Fruit fly (Drosophila melanogaster) whole organism, prepupa: ENCODE data around the gene CYLD.

Source experiments
- Blimp-1 ChIP-seq: fragments of 200-800 bp; sonication (Bioruptor generic); optimal IDR thresholded peaks from 3 replicates; lab custom pipeline; 2017; ENCODE audit warnings: missing biosample characterization, missing genetic modification characterization, mild to moderate bottlenecking, moderate library complexity, missing genetic modification reagents
- CG10631 ChIP-seq: fragments of 200-800 bp; sonication (Bioruptor generic); optimal IDR thresholded peaks from 2 replicates; lab custom pipeline; 2016; ENCODE audit warnings: missing biosample characterization, missing genetic modification characterization
- CG10669 ChIP-seq: fragments of 200-800 bp; sonication (Bioruptor generic); optimal IDR thresholded peaks from 3 replicates; lab custom pipeline; 2018; ENCODE audit warnings: missing biosample characterization, mild to moderate bottlenecking, missing genetic modification characterization, moderate library complexity
- CG11294 ChIP-seq: fragments of 200-800 bp; sonication (Bioruptor generic); IDR thresholded peaks from 2 replicates; pipeline ENCODE4 v1.3.6; 2022; ENCODE audit warnings: missing biosample characterization, missing genetic modification characterization
- CG11902 ChIP-seq: fragments of 200-800 bp; sonication (Bioruptor generic); optimal IDR thresholded peaks from 3 replicates; lab custom pipeline; 2016; ENCODE audit warnings: missing biosample characterization, missing genetic modification characterization
- CG15336 ChIP-seq: fragments of 200-800 bp; sonication (Bioruptor generic); IDR thresholded peaks from 2 replicates; pipeline ENCODE4 v1.3.6; 2022; ENCODE audit warnings: missing biosample characterization, missing genetic modification characterization
- CG1621 ChIP-seq: fragments of 200-800 bp; sonication (Bioruptor generic); optimal IDR thresholded peaks from 3 replicates; lab custom pipeline; 2018; ENCODE audit warnings: missing biosample characterization, mild to moderate bottlenecking, missing genetic modification characterization
- CG16779 ChIP-seq: fragments of 200-800 bp; sonication (Bioruptor generic); optimal IDR thresholded peaks from 3 replicates; lab custom pipeline; 2017; ENCODE audit warnings: missing biosample characterization, mild to moderate bottlenecking, missing genetic modification characterization
- CG3032 ChIP-seq: fragments of 200-800 bp; optimal IDR thresholded peaks from 2 replicates; lab custom pipeline; 2019; ENCODE audit warnings: missing biosample characterization, mild to moderate bottlenecking, missing genetic modification characterization, moderate library complexity
- CG31627 ChIP-seq: fragments of 200-800 bp; sonication (Bioruptor generic); optimal IDR thresholded peaks from 3 replicates; lab custom pipeline; 2016; ENCODE audit warnings: missing biosample characterization, missing genetic modification characterization
- CG34406 ChIP-seq: fragments of 200-800 bp; sonication (Bioruptor generic); optimal IDR thresholded peaks from 3 replicates; lab custom pipeline; 2016; ENCODE audit warnings: missing biosample characterization, missing genetic modification characterization
- CG4318 ChIP-seq: fragments of 200-800 bp; sonication (Bioruptor generic); optimal IDR thresholded peaks from 3 replicates; lab custom pipeline; 2017; ENCODE audit warnings: missing biosample characterization, mild to moderate bottlenecking, missing genetic modification characterization
- CG6276 ChIP-seq: fragments of 200-800 bp; sonication (Bioruptor generic); optimal IDR thresholded peaks from 2 replicates; lab custom pipeline; 2017; ENCODE audit warnings: missing biosample characterization, mild to moderate bottlenecking, missing genetic modification characterization
- CG6808 ChIP-seq: fragments of 200-800 bp; sonication (Bioruptor generic); optimal IDR thresholded peaks from 3 replicates; lab custom pipeline; 2017; ENCODE audit warnings: missing biosample characterization, missing genetic modification characterization, mild to moderate bottlenecking, moderate library complexity, missing genetic modification reagents
- CG7368 ChIP-seq: fragments of 200-800 bp; sonication (Bioruptor generic); optimal IDR thresholded peaks from 3 replicates; lab custom pipeline; 2016; ENCODE audit warnings: missing biosample characterization, missing genetic modification characterization
- CG8319 ChIP-seq: fragments of 200-800 bp; sonication (Bioruptor generic); optimal IDR thresholded peaks from 3 replicates; lab custom pipeline; 2016; ENCODE audit warnings: missing biosample characterization, missing genetic modification characterization
- CG8632 ChIP-seq: fragments of 200-800 bp; sonication (Bioruptor generic); optimal IDR thresholded peaks from 3 replicates; lab custom pipeline; 2016; ENCODE audit warnings: missing biosample characterization, missing genetic modification characterization
- CG9139 ChIP-seq: fragments of 200-800 bp; sonication (Bioruptor generic); optimal IDR thresholded peaks from 3 replicates; lab custom pipeline; 2017; ENCODE audit warnings: missing biosample characterization, mild to moderate bottlenecking, missing genetic modification characterization
- Eip75B ChIP-seq: fragments of 200-800 bp; sonication (Bioruptor generic); optimal IDR thresholded peaks from 3 replicates; lab custom pipeline; 2016; ENCODE audit warnings: missing biosample characterization, missing genetic modification characterization
- Eip78C ChIP-seq: fragments of 200-800 bp; sonication (Bioruptor generic); peaks from one replicate; lab custom pipeline; 2016; ENCODE audit warnings: missing biosample characterization, missing genetic modification characterization
- Eip93F ChIP-seq: fragments of 200-800 bp; sonication (Bioruptor generic); optimal IDR thresholded peaks from 2 replicates; lab custom pipeline; 2016; ENCODE audit warnings: missing biosample characterization, mild to moderate bottlenecking, missing genetic modification characterization
- Ets21C ChIP-seq: fragments of 200-800 bp; sonication (Bioruptor generic); optimal IDR thresholded peaks from 3 replicates; lab custom pipeline; 2016; ENCODE audit warnings: missing biosample characterization, missing genetic modification characterization
- Ets96B ChIP-seq: fragments of 200-800 bp; optimal IDR thresholded peaks from 2 replicates; lab custom pipeline; 2019; ENCODE audit warnings: missing biosample characterization, mild to moderate bottlenecking, missing genetic modification characterization, moderate library complexity
- Gug ChIP-seq: fragments of 200-800 bp; sonication (Bioruptor generic); IDR thresholded peaks from 2 replicates; pipeline ENCODE4 v1.3.6; 2022; ENCODE audit warnings: missing biosample characterization, missing genetic modification characterization
- Hr38 ChIP-seq: sonication (Bioruptor generic); optimal IDR thresholded peaks from 2 replicates; lab custom pipeline; 2016; ENCODE audit warnings: missing biosample characterization, missing genetic modification characterization
- Hr39 ChIP-seq: fragments of 200-800 bp; sonication (Bioruptor generic); optimal IDR thresholded peaks from 2 replicates; lab custom pipeline; 2016; ENCODE audit warnings: missing biosample characterization, missing genetic modification characterization
- Lpt ChIP-seq: fragments of 200-800 bp; sonication (Bioruptor generic); optimal IDR thresholded peaks from 3 replicates; lab custom pipeline; 2016; ENCODE audit warnings: missing biosample characterization, missing genetic modification characterization
- Met ChIP-seq: fragments of 200-800 bp; sonication (Bioruptor generic); optimal IDR thresholded peaks from 3 replicates; lab custom pipeline; 2016; ENCODE audit warnings: missing biosample characterization, missing genetic modification characterization
- Smox ChIP-seq: fragments of 200-800 bp; sonication (Bioruptor generic); optimal IDR thresholded peaks from 3 replicates; lab custom pipeline; 2016; ENCODE audit warnings: missing biosample characterization, missing genetic modification characterization
- Sox102F ChIP-seq: fragments of 200-800 bp; sonication (Bioruptor generic); optimal IDR thresholded peaks from 2 replicates; lab custom pipeline; 2016; ENCODE audit warnings: missing biosample characterization, mild to moderate bottlenecking, missing genetic modification characterization
- Sox14 ChIP-seq: fragments of 200-800 bp; sonication (Bioruptor generic); optimal IDR thresholded peaks from 3 replicates; lab custom pipeline; 2016; ENCODE audit warnings: missing biosample characterization, missing genetic modification characterization
- Sox15 ChIP-seq: fragments of 200-800 bp; sonication (Bioruptor generic); optimal IDR thresholded peaks from 3 replicates; lab custom pipeline; 2016; ENCODE audit warnings: missing biosample characterization, missing genetic modification characterization
- achi ChIP-seq: fragments of 200-800 bp; sonication (Bioruptor generic); optimal IDR thresholded peaks from 3 replicates; lab custom pipeline; 2016; ENCODE audit warnings: missing biosample characterization, missing genetic modification characterization
- acj6 ChIP-seq: fragments of 200-800 bp; sonication (Bioruptor generic); optimal IDR thresholded peaks from 3 replicates; lab custom pipeline; 2016; ENCODE audit warnings: missing biosample characterization, missing genetic modification characterization
- cyc ChIP-seq: fragments of 200-800 bp; sonication (Bioruptor generic); optimal IDR thresholded peaks from 3 replicates; lab custom pipeline; 2016; ENCODE audit warnings: missing biosample characterization, missing genetic modification characterization
- eg ChIP-seq: fragments of 200-800 bp; sonication (Bioruptor generic); IDR thresholded peaks from 3 replicates; pipeline ENCODE4 v1.3.6; 2022; ENCODE audit warnings: missing biosample characterization, missing genetic modification characterization
- esn ChIP-seq: fragments of 200-800 bp; sonication (Bioruptor generic); optimal IDR thresholded peaks from 2 replicates; lab custom pipeline; 2016; ENCODE audit warnings: missing biosample characterization, mild to moderate bottlenecking, missing genetic modification characterization, moderate library complexity
- fd85E ChIP-seq: fragments of 200-800 bp; sonication (Bioruptor generic); optimal IDR thresholded peaks from 3 replicates; lab custom pipeline; 2016; ENCODE audit warnings: missing biosample characterization, missing genetic modification characterization
- lz ChIP-seq: fragments of 200-800 bp; sonication (Bioruptor generic); optimal IDR thresholded peaks from 3 replicates; lab custom pipeline; 2016; ENCODE audit warnings: missing biosample characterization, missing genetic modification characterization
- net ChIP-seq: fragments of 200-800 bp; sonication (Bioruptor generic); optimal IDR thresholded peaks from 3 replicates; lab custom pipeline; 2016; ENCODE audit warnings: missing biosample characterization, missing genetic modification characterization
- pdm3 ChIP-seq: fragments of 200-800 bp; sonication (Bioruptor generic); optimal IDR thresholded peaks from 3 replicates; lab custom pipeline; 2016; ENCODE audit warnings: missing biosample characterization, missing genetic modification characterization
- spab ChIP-seq: fragments of 200-800 bp; sonication (Bioruptor generic); optimal IDR thresholded peaks from 2 replicates; lab custom pipeline; 2017; ENCODE audit warnings: missing biosample characterization, mild to moderate bottlenecking, missing genetic modification characterization, missing genetic modification reagents
- ss ChIP-seq, 2 experiments: fragments of 200-800 bp; sonication (Bioruptor generic); optimal IDR thresholded peaks; 2 replicates in 1 of 2; 3 replicates in 1 of 2; lab custom pipeline; 2017 to 2018; ENCODE audit warnings: mild to moderate bottlenecking in 2 of 2, missing biosample characterization in 2 of 2, missing genetic modification characterization in 2 of 2, moderate library complexity in 1 of 2
- svp ChIP-seq: fragments of 200-800 bp; sonication (Bioruptor generic); peaks from one replicate; lab custom pipeline; 2016; ENCODE audit warnings: missing biosample characterization, missing genetic modification characterization
- topi ChIP-seq: fragments of 200-800 bp; sonication (Bioruptor generic); optimal IDR thresholded peaks from 3 replicates; lab custom pipeline; 2016; ENCODE audit warnings: missing biosample characterization, missing genetic modification characterization
- vri ChIP-seq: fragments of 200-800 bp; sonication (Bioruptor generic); optimal IDR thresholded peaks from 3 replicates; lab custom pipeline; 2016; ENCODE audit warnings: missing biosample characterization, mild to moderate bottlenecking, missing genetic modification characterization

Gene CYLD

dm6 chr2L:10306518-10307260, 7.0 kb upstream of the CYLD start, which contains the start of the genes CG5390 and CG4968 (continued):
- no peak for TF ChIP-seq CG10669 (GFP tag; lab: Kevin White, UChicago)
- peak; percentile 90 for TF ChIP-seq Eip78C (GFP tag; lab: Kevin White, UChicago)
- TF ChIP-seq CG4318 (GFP tag; lab: Kevin White, UChicago): no peak
- TF ChIP-seq CG7368 (GFP tag; lab: Kevin White, UChicago): no peak
- TF ChIP-seq pdm3 (GFP tag; lab: Kevin White, UChicago): no peak
- peak; percentile 59 for TF ChIP-seq Lpt
- TF ChIP-seq CG16779 (tag; lab: Kevin White, UChicago): no peak
- no peak for TF ChIP-seq CG8319
- no peak for TF ChIP-seq CG8632 (GFP tag; lab: Kevin White, UChicago)
- peak; percentile 26 for TF ChIP-seq CG9139 (GFP tag; lab: Kevin White, UChicago)
- TF ChIP-seq Hr38 (GFP tag; lab: Kevin White, UChicago): no peak
- no peak for TF ChIP-seq svp (GFP tag; lab: Kevin White, UChicago)
- peak; percentile 89 for TF ChIP-seq Eip93F (GFP tag; lab: Kevin White, UChicago)
- TF ChIP-seq Ets96B (tag; lab: Kevin White, UChicago): peak; percentile 77
- TF ChIP-seq ss (GFP tag; optimal IDR thresholded peaks at IDR 0.05; lab: Kevin White, UChicago): peak in 1 of 2 experiments; percentile 77
- peak; percentile 66 for TF ChIP-seq topi (GFP tag; lab: Kevin White, UChicago)
- TF ChIP-seq CG3032 (tag; lab: Kevin White, UChicago): peak; percentile 74
- no peak for TF ChIP-seq Hr39
- TF ChIP-seq achi: peak; percentile 78
- no peak for TF ChIP-seq CG1621 (tag; lab: Kevin White, UChicago)
- peak; percentile 56 for TF ChIP-seq Blimp-1
- peak; percentile 70 for TF ChIP-seq vri (GFP tag; lab: Kevin White, UChicago)
- peak; percentile 62 for TF ChIP-seq Sox14
- TF ChIP-seq eg (GFP tag; lab: Robert Waterston, UW): no peak; the same call in 2 of the 3 replicates
- peak; percentile 80 for TF ChIP-seq CG10631 (GFP tag; lab: Kevin White, UChicago)
- TF ChIP-seq CG34406: peak; percentile 70
- peak; percentile 76 for TF ChIP-seq Met (GFP tag; lab: Kevin White, UChicago)
- no peak for TF ChIP-seq Smox (GFP tag; lab: Kevin White, UChicago)
- TF ChIP-seq fd85E (GFP tag; lab: Kevin White, UChicago): no peak
- TF ChIP-seq CG6276 (GFP tag; lab: Kevin White, UChicago): no peak
- peak; percentile 74 for TF ChIP-seq acj6 (GFP tag; lab: Kevin White, UChicago)
- peak; percentile 55 for TF ChIP-seq cyc (GFP tag; lab: Kevin White, UChicago)
- peak; percentile 22 for TF ChIP-seq Ets21C (GFP tag; lab: Kevin White, UChicago)
- no peak for TF ChIP-seq spab (GFP tag; lab: Kevin White, UChicago)

- TF ChIP-seq Eip78C (GFP tag; lab: Kevin White, UChicago) (peak; percentile 39), net (GFP tag; lab: Kevin White, UChicago) (no peak), Met (GFP tag; lab: Kevin White, UChicago) (no peak), CG10631 (GFP tag; lab: Kevin White, UChicago) (no peak), lz (GFP tag; lab: Kevin White, UChicago) (no peak), Sox14 (no peak), Gug (GFP tag; lab: Robert Waterston, UW) (no peak)
- TF ChIP-seq, all 60 proteins: peak for 1
Observed at dm6 chr2L:10305538-10306147, 6.0 kb upstream of the CYLD start.

- TF ChIP-seq Lpt: no peak
- TF ChIP-seq Sox102F: no peak
- TF ChIP-seq Blimp-1: no peak
- no peak for TF ChIP-seq Eip75B
- no peak for TF ChIP-seq CG11294 (GFP tag; lab: Robert Waterston, UW)
- no peak for TF ChIP-seq CG10669 (GFP tag; lab: Kevin White, UChicago)
- TF ChIP-seq CG11902 (GFP tag; lab: Kevin White, UChicago): no peak
- TF ChIP-seq Sox15 (GFP tag; lab: Kevin White, UChicago): no peak
- no peak for TF ChIP-seq spab (GFP tag; lab: Kevin White, UChicago)
- TF ChIP-seq ss (GFP tag; optimal IDR thresholded peaks at IDR 0.05; lab: Kevin White, UChicago): no peak
- TF ChIP-seq Eip93F (GFP tag; lab: Kevin White, UChicago): no peak
- no peak for TF ChIP-seq CG15336
- peak; percentile 45 for TF ChIP-seq Eip78C (GFP tag; lab: Kevin White, UChicago)
- peak; percentile 30 for TF ChIP-seq esn (GFP tag; lab: Kevin White, UChicago)
- TF ChIP-seq Sox14: peak; percentile 34
- TF ChIP-seq CG6808 (GFP tag; lab: Kevin White, UChicago): no peak
- TF ChIP-seq CG31627 (GFP tag; lab: Kevin White, UChicago): peak; percentile 2
Observed at dm6 chr2L:10303786-10304185, 4.1 kb upstream of the CYLD start, which contains the start of gene nmd. TSS of gene nmd (minus strand) at chr2L:10303947.
